Worm (Caenorhabditis elegans): ENCODE measurements around the gene ugt-46.

DNA sequence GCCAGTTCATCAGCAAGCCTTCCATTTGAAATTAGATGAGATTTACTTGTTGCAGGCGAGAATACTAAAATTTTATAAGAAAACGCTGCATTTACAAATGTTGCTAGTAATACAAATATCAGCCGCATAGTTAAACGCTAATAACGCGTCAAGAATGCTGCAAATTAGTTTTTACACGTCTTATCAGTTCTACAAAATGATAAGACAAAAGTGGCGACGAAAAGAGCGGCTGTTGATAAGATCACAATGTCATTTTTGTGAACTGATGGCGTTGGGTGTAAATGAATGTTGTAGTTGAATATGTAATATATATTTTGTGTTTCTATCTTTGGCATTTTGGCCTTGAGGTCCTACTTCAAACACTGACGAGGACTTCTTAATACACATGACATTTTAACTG lies at the start of gene ugt-46:
- TF ChIP-seq egl-27 (tag; optimal IDR thresholded peaks at IDR 0.05) (no peak), nhr-237 (tag; optimal IDR thresholded peaks at IDR 0.05) (no peak), blmp-1 (tag; optimal IDR thresholded peaks at IDR 0.05; ENCODE audit: insufficient read depth) (no peak), ztf-11 (tag; optimal IDR thresholded peaks at IDR 0.05) (no peak)

Measured in whole organism, L2 larva.